Worm (Caenorhabditis elegans) whole organism, midembryonic: ENCODE measurements around the gene Y62H9A.13.

Source experiments
- cog-1 ChIP-seq: sonication (generic microtip); optimal IDR thresholded peaks from 2 replicates; lab custom pipeline; 2016; ENCODE audit warnings: missing genetic modification characterization, missing compliant biosample characterization
- med-1 ChIP-seq: sonication (generic microtip); optimal IDR thresholded peaks from 2 replicates; lab custom pipeline; 2017; ENCODE audit warnings: missing genetic modification characterization, mild to moderate bottlenecking, missing compliant biosample characterization, antibody characterized with exemption, missing genetic modification reagents; ENCODE audit not compliant: insufficient read depth
- tab-1 ChIP-seq: fragments of 200-800 bp; sonication (Bioruptor generic); IDR thresholded peaks from 2 replicates; pipeline ENCODE4 v1.3.6; 2022; ENCODE audit warnings: missing genetic modification characterization, missing compliant biosample characterization

DNA sequence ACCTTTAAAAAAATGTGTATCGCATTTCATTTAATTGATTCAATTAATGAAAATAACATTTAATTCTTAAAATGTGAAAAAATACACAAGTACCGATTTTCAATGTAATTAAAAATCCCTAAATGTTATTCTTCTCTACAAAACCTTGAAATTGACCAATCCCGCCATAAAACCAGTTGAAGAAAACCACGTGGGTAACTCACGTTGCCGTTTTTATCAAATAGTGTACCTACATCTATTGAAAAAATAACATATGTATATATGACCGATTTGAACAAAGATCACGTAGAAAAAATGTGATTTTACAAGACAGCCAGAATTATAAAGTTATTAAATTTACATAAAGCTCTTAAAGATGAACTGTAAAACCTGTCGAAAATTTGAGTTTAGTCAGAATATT is 48.4 kb downstream of the Y62H9A.13 start:
- no peak for TF ChIP-seq med-1 (GFP tag; lab: Kevin White, UChicago)
- no peak for TF ChIP-seq cog-1
- no peak for TF ChIP-seq tab-1 (GFP tag; lab: Robert Waterston, UW)
